Fruit fly (Drosophila melanogaster): ENCODE results near the gene Cdk5alpha.
A peak's percentile ranks its signal among the peaks of the same experiment; 100 is the strongest.

Gene Cdk5alpha

DNA sequence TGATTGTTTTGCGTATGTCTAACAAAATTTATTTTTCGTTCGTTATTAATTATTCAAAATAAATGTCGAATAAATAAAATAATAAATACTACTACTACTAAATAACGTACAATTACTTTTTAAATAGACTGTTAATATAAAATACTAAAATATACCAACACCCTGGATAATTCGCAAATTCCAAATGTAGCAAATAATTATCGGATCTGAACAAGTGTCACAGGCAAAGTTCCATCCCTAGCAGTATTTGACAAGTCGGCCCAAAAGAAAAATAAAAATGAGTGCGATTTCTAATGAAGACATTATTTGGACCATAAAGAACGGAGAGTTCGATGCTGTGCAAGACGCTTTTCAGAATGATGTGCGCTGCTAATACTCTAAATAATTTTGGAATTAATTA, 30.6 kb upstream of the Cdk5alpha start, which contains the start of gene CG31715:
Gene CG31715, plus strand, starts transcription at position 212 of the 400 bp plus-strand sequence.
- peak; percentile 11 for TF ChIP-seq CG11617 (GFP tag; optimal IDR thresholded peaks at IDR 0.05)
- no peak for TF ChIP-seq toe (GFP tag; optimal IDR thresholded peaks at IDR 0.05)
- TF ChIP-seq Crg-1 (GFP tag; optimal IDR thresholded peaks at IDR 0.05) = no peak
- TF ChIP-seq tj (GFP tag; optimal IDR thresholded peaks at IDR 0.05) = peak; percentile 11
- TF ChIP-seq cic (GFP tag; optimal IDR thresholded peaks at IDR 0.05) = no peak
- peak; percentile 40 for TF ChIP-seq CG7101 (tag; optimal IDR thresholded peaks at IDR 0.05)
- no peak for TF ChIP-seq CG5204 (GFP tag; optimal IDR thresholded peaks at IDR 0.05)
- peak; percentile 20 for TF ChIP-seq CG14711 (tag; optimal IDR thresholded peaks at IDR 0.05)
- TF ChIP-seq Hr96 (GFP tag; optimal IDR thresholded peaks at IDR 0.05) = no peak
- TF ChIP-seq cnc (optimal IDR thresholded peaks at IDR 0.05) = no peak
- peak; percentile 62 for TF ChIP-seq bab1 (GFP tag; optimal IDR thresholded peaks at IDR 0.05)
- TF ChIP-seq pad (GFP tag; optimal IDR thresholded peaks at IDR 0.05) = no peak
- TF ChIP-seq CG1620 (GFP tag; optimal IDR thresholded peaks at IDR 0.05) = no peak
- peak; percentile 5 for TF ChIP-seq Mnt (GFP tag; optimal IDR thresholded peaks at IDR 0.05)
- TF ChIP-seq CG33017 (tag; optimal IDR thresholded peaks at IDR 0.05) = peak; percentile 5
- TF ChIP-seq ovo (GFP tag; optimal IDR thresholded peaks at IDR 0.05) = no peak
- TF ChIP-seq CG7045 (GFP tag; optimal IDR thresholded peaks at IDR 0.05) = no peak
- TF ChIP-seq CG12768 (GFP tag; optimal IDR thresholded peaks at IDR 0.05) = no peak
- no peak for TF ChIP-seq Clk (GFP tag; optimal IDR thresholded peaks at IDR 0.05)
- TF ChIP-seq kay (GFP tag; ENCODE audit: borderline replicate concordance) = peak; percentile 66

DNA sequence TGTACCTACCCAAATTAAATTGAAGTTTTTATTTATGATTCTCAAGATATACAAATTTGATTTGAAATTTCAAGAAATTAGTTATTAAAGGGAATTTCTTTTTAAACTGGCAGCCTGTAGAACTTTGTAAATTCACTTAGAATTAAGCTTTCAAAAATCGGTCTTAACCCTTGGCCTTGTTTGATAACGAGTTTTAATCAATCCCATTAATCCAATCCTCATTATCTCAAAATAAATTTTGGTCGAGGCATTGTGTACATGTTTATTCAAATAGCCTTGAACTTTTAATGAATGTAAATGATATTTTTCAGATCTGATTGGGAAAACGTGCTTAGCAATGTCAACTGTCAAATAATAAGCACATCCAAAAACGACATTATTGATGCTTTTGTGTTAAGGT, 29.1 kb upstream of the Cdk5alpha start:
- TF ChIP-seq CG11617 (GFP tag; optimal IDR thresholded peaks at IDR 0.05) = no peak
- TF ChIP-seq kay (GFP tag; ENCODE audit: borderline replicate concordance) = peak; percentile 72

DNA sequence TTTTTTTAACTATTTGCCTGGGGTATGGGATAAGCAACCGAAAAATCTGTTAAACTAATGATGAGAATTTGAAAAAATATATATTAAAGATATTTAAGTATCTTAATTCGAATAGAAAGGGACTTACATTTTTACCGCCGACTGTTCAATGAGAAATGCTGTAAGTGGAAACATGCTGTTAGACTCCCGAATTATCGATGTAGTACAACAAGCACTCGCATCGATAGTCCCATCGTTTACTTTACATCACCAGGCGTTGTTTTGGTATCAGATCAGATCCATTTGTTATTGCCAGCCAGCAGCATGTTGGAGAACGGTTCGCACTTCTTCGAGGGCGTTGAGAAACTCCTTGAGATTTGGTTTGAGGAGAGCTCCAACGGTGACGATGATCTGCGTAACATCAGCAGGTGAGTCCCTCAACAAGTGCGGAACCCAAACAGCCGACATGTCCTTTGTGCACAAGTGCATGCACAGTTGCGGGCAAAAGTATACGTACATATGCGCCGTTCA, 28.5 kb upstream of the Cdk5alpha start, which contains the start of gene SamDC:
Gene SamDC, plus strand, starts transcription at position 246 of the 510 bp plus-strand sequence.
- no peak for TF ChIP-seq CG33017 (tag; optimal IDR thresholded peaks at IDR 0.05)
- TF ChIP-seq kay (GFP tag; ENCODE audit: borderline replicate concordance) = no peak
- peak; percentile 35 for TF ChIP-seq CG7101 (tag; optimal IDR thresholded peaks at IDR 0.05)
- TF ChIP-seq Crg-1 (GFP tag; optimal IDR thresholded peaks at IDR 0.05) = no peak
- TF ChIP-seq CG14711 (tag; optimal IDR thresholded peaks at IDR 0.05) = no peak
- no peak for TF ChIP-seq cnc (optimal IDR thresholded peaks at IDR 0.05)
- peak; percentile 44 for TF ChIP-seq Mnt (GFP tag; optimal IDR thresholded peaks at IDR 0.05)
- peak; percentile 15 for TF ChIP-seq CG11617 (GFP tag; optimal IDR thresholded peaks at IDR 0.05)
- TF ChIP-seq Hr96 (GFP tag; optimal IDR thresholded peaks at IDR 0.05) = no peak
- TF ChIP-seq CG7045 (GFP tag; optimal IDR thresholded peaks at IDR 0.05) = no peak
- peak; percentile 31 for TF ChIP-seq cic (GFP tag; optimal IDR thresholded peaks at IDR 0.05)
- TF ChIP-seq CG12768 (GFP tag; optimal IDR thresholded peaks at IDR 0.05) = no peak
- peak; percentile 12 for TF ChIP-seq pad (GFP tag; optimal IDR thresholded peaks at IDR 0.05)
- no peak for TF ChIP-seq Clk (GFP tag; optimal IDR thresholded peaks at IDR 0.05)
- TF ChIP-seq CG5204 (GFP tag; optimal IDR thresholded peaks at IDR 0.05) = no peak
- TF ChIP-seq ovo (GFP tag; optimal IDR thresholded peaks at IDR 0.05) = no peak
- TF ChIP-seq CG1620 (GFP tag; optimal IDR thresholded peaks at IDR 0.05) = peak; percentile 18
- no peak for TF ChIP-seq tj (GFP tag; optimal IDR thresholded peaks at IDR 0.05)
- TF ChIP-seq bab1 (GFP tag; optimal IDR thresholded peaks at IDR 0.05) = peak; percentile 63
- no peak for TF ChIP-seq toe (GFP tag; optimal IDR thresholded peaks at IDR 0.05)

DNA sequence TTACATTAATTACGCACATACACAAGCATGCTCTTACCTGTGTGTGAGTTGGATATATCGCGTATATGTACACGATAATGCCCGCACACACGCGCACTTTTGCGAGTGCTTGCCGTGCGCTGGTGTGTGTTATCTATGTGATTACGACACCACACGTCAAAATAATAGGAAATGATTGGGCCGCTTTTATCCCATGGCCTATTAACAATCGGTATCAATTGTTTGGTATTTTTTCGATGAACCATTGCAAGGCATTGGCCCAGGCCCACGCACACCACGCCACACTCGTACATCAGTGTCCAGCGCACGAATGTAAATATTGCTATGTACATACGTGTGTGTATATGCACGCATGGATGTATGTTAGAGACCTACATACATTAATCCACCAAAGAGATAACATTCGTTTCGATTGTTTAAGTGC, 24.1 kb upstream of the Cdk5alpha start:
- peak; percentile 43 for TF ChIP-seq CG14711 (tag; optimal IDR thresholded peaks at IDR 0.05)
- TF ChIP-seq bab1 (GFP tag; optimal IDR thresholded peaks at IDR 0.05) = peak; percentile 62
- peak; percentile 68 for TF ChIP-seq CG11617 (GFP tag; optimal IDR thresholded peaks at IDR 0.05)
- no peak for TF ChIP-seq Hr96 (GFP tag; optimal IDR thresholded peaks at IDR 0.05)
- TF ChIP-seq CG1620 (GFP tag; optimal IDR thresholded peaks at IDR 0.05) = peak; percentile 28
- TF ChIP-seq cnc (optimal IDR thresholded peaks at IDR 0.05) = no peak
- TF ChIP-seq pad (GFP tag; optimal IDR thresholded peaks at IDR 0.05) = peak; percentile 44
- TF ChIP-seq CG12768 (GFP tag; optimal IDR thresholded peaks at IDR 0.05) = peak; percentile 85
- TF ChIP-seq CG7101 (tag; optimal IDR thresholded peaks at IDR 0.05) = peak; percentile 55
- peak; percentile 85 for TF ChIP-seq Mnt (GFP tag; optimal IDR thresholded peaks at IDR 0.05)
- peak; percentile 61 for TF ChIP-seq Crg-1 (GFP tag; optimal IDR thresholded peaks at IDR 0.05)
- peak; percentile 45 for TF ChIP-seq ovo (GFP tag; optimal IDR thresholded peaks at IDR 0.05)
- TF ChIP-seq cic (GFP tag; optimal IDR thresholded peaks at IDR 0.05) = peak; percentile 87
- peak; percentile 56 for TF ChIP-seq CG33017 (tag; optimal IDR thresholded peaks at IDR 0.05)
- peak; percentile 62 for TF ChIP-seq CG7045 (GFP tag; optimal IDR thresholded peaks at IDR 0.05)
- no peak for TF ChIP-seq CG5204 (GFP tag; optimal IDR thresholded peaks at IDR 0.05)
- peak; percentile 73 for TF ChIP-seq tj (GFP tag; optimal IDR thresholded peaks at IDR 0.05)
- TF ChIP-seq toe (GFP tag; optimal IDR thresholded peaks at IDR 0.05) = no peak
- peak; percentile 98 for TF ChIP-seq kay (GFP tag; ENCODE audit: borderline replicate concordance)
- TF ChIP-seq Clk (GFP tag; optimal IDR thresholded peaks at IDR 0.05) = peak; percentile 59

DNA sequence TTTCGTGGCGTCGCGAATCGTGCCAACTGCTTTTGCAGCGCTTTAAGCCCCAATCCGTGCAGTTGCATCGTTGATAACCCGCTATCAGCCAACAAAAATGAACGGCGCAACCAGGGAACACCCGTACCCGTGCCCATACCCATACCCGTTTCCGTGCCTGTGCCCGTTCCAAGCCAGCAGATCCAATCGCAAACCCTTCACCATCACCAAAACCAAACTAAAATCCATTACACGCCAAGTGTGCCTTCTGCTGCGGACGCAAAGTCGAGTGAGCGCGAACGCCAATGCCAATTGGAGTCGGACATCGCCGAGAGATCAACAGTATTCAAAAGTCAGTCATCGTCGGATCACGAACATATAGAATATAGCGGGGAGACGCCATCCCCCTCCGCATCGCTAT, 23.5 kb upstream of the Cdk5alpha start:
- no peak for TF ChIP-seq toe (GFP tag; optimal IDR thresholded peaks at IDR 0.05)
- TF ChIP-seq Hr96 (GFP tag; optimal IDR thresholded peaks at IDR 0.05) = no peak
- no peak for TF ChIP-seq pad (GFP tag; optimal IDR thresholded peaks at IDR 0.05)
- TF ChIP-seq tj (GFP tag; optimal IDR thresholded peaks at IDR 0.05) = no peak
- no peak for TF ChIP-seq CG1620 (GFP tag; optimal IDR thresholded peaks at IDR 0.05)
- TF ChIP-seq cnc (optimal IDR thresholded peaks at IDR 0.05) = no peak
- TF ChIP-seq Mnt (GFP tag; optimal IDR thresholded peaks at IDR 0.05) = no peak
- TF ChIP-seq CG5204 (GFP tag; optimal IDR thresholded peaks at IDR 0.05) = no peak
